Fruit fly (Drosophila melanogaster) whole organism, embryonic: ENCODE results near the gene ND-39.

ENCODE experiments used
- CG11247 ChIP-seq: fragments of 200-800 bp; sonication (Bioruptor generic); IDR thresholded peaks from 2 replicates; pipeline ENCODE4 v1.3.6; 2022; ENCODE audit warnings: missing biosample characterization, missing genetic modification characterization
- CG12236 ChIP-seq: fragments of 200-800 bp; sonication (Bioruptor generic); optimal IDR thresholded peaks from 2 replicates; lab custom pipeline; 2016; ENCODE audit warnings: missing biosample characterization, missing genetic modification characterization
- CG1233 ChIP-seq: fragments of 200-800 bp; sonication (Bioruptor generic); optimal IDR thresholded peaks from 4 replicates; lab custom pipeline; 2018; ENCODE audit warnings: missing biosample characterization, mild to moderate bottlenecking, missing genetic modification characterization
- CG12769 ChIP-seq: fragments of 200-800 bp; sonication (Bioruptor generic); optimal IDR thresholded peaks from 2 replicates; lab custom pipeline; 2019; ENCODE audit warnings: missing biosample characterization, mild to moderate bottlenecking, missing genetic modification characterization, moderate library complexity
- CG13775 ChIP-seq: fragments of 200-800 bp; sonication (Bioruptor generic); optimal IDR thresholded peaks from 3 replicates; lab custom pipeline; 2017; ENCODE audit warnings: missing biosample characterization, mild to moderate bottlenecking, missing genetic modification characterization
- CG15073 ChIP-seq: fragments of 200-800 bp; sonication (Bioruptor generic); optimal IDR thresholded peaks from 2 replicates; lab custom pipeline; 2016; ENCODE audit warnings: missing biosample characterization, missing genetic modification characterization
- CG15269 ChIP-seq: fragments of 200-800 bp; sonication (Bioruptor generic); optimal IDR thresholded peaks from 2 replicates; lab custom pipeline; 2018; ENCODE audit warnings: missing biosample characterization, mild to moderate bottlenecking, missing genetic modification characterization, moderate library complexity
- CG16863 ChIP-seq: fragments of 200-800 bp; sonication (Bioruptor generic); optimal IDR thresholded peaks from 3 replicates; lab custom pipeline; 2016; ENCODE audit warnings: missing biosample characterization, missing genetic modification characterization
- CG18619 ChIP-seq: fragments of 200-800 bp; sonication (Bioruptor generic); optimal IDR thresholded peaks from 3 replicates; lab custom pipeline; 2017; ENCODE audit warnings: missing biosample characterization, mild to moderate bottlenecking, missing genetic modification characterization
- CG2199 ChIP-seq: fragments of 200-800 bp; sonication (Bioruptor generic); IDR thresholded peaks from 3 replicates; pipeline ENCODE4 v1.3.6; 2022; ENCODE audit warnings: missing biosample characterization, missing genetic modification characterization
- CG2678 ChIP-seq: fragments of 200-800 bp; sonication (Bioruptor generic); optimal IDR thresholded peaks from 3 replicates; lab custom pipeline; 2019; ENCODE audit warnings: missing biosample characterization, mild to moderate bottlenecking, missing genetic modification characterization, moderate library complexity
- CG31365 ChIP-seq: fragments of 200-800 bp; sonication (Bioruptor generic); optimal IDR thresholded peaks from 2 replicates; lab custom pipeline; 2018; ENCODE audit warnings: missing biosample characterization, mild to moderate bottlenecking, missing genetic modification characterization
- CG4730 ChIP-seq: fragments of 200-800 bp; sonication (Bioruptor generic); IDR thresholded peaks from 2 replicates; pipeline ENCODE4 v1.3.6; 2022; ENCODE audit warnings: missing biosample characterization, missing genetic modification characterization
- CG7271 ChIP-seq: fragments of 200-800 bp; sonication (Bioruptor generic); optimal IDR thresholded peaks from 2 replicates; lab custom pipeline; 2018; ENCODE audit warnings: missing biosample characterization, mild to moderate bottlenecking, missing genetic modification characterization, moderate library complexity
- D ChIP-seq, 2 experiments: fragments of 200-800 bp in 1 of 2; fragments of >200 bp in 1 of 2; sonication (Bioruptor generic) in 1 of 2; optimal IDR thresholded peaks; 2 replicates in 1 of 2; 3 replicates in 1 of 2; lab custom pipeline; 2017; ENCODE audit warnings: mild to moderate bottlenecking in 1 of 2, missing biosample characterization in 1 of 2, missing genetic modification characterization in 1 of 2, missing genetic modification reagents in 1 of 2
- Dek ChIP-seq: fragments of 200-800 bp; sonication (Bioruptor generic); optimal IDR thresholded peaks from 3 replicates; lab custom pipeline; 2019; ENCODE audit warnings: missing biosample characterization, mild to moderate bottlenecking, missing genetic modification characterization, moderate library complexity
- E2f2 ChIP-seq: fragments of 200-800 bp; sonication (Bioruptor generic); IDR thresholded peaks from 2 replicates; pipeline ENCODE4 v1.3.6; 2022; ENCODE audit warnings: missing biosample characterization, missing genetic modification characterization
- Fer2 ChIP-seq: fragments of 200-800 bp; sonication (Bioruptor generic); optimal IDR thresholded peaks from 2 replicates; lab custom pipeline; 2018; ENCODE audit warnings: missing biosample characterization, mild to moderate bottlenecking, missing genetic modification characterization, moderate library complexity
- GATAe ChIP-seq: fragments of 200-800 bp; sonication (Bioruptor generic); conservative IDR thresholded peaks from 2 replicates; pipeline ENCODE4 v1.3.6; 2022; ENCODE audit warnings: missing biosample characterization, missing genetic modification characterization
- Gsc ChIP-seq: fragments of 200-800 bp; sonication (Bioruptor generic); IDR thresholded peaks from 2 replicates; pipeline ENCODE4 v1.3.6; 2022; ENCODE audit warnings: missing biosample characterization, missing genetic modification characterization
- H2.0 ChIP-seq: fragments of 200-800 bp; sonication (Bioruptor generic); IDR thresholded peaks from 2 replicates; pipeline ENCODE4 v1.3.6; 2022; ENCODE audit warnings: missing biosample characterization, missing genetic modification characterization
- Lim3 ChIP-seq: fragments of 200-800 bp; sonication (Bioruptor generic); IDR thresholded peaks from 2 replicates; pipeline ENCODE4 v1.3.6; 2022; ENCODE audit warnings: missing biosample characterization, missing genetic modification characterization
- Optix ChIP-seq: fragments of 200-800 bp; sonication (Bioruptor generic); IDR thresholded peaks from 3 replicates; pipeline ENCODE4 v1.3.6; 2022; ENCODE audit warnings: missing biosample characterization, missing genetic modification characterization
- Ptx1 ChIP-seq: fragments of 200-800 bp; sonication (Bioruptor generic); IDR thresholded peaks from 2 replicates; pipeline ENCODE4 v1.3.6; 2022; ENCODE audit warnings: missing biosample characterization, missing genetic modification characterization
- Side ChIP-seq: fragments of 200-800 bp; sonication (Bioruptor generic); optimal IDR thresholded peaks from 2 replicates; lab custom pipeline; 2016; ENCODE audit warnings: missing biosample characterization, missing genetic modification characterization
- Trl ChIP-seq, 3 experiments: fragments of >200 bp in 2 of 3; fragments of 200-800 bp in 1 of 3; sonication (Bioruptor generic) in 1 of 3; optimal IDR thresholded peaks; 2 replicates in 1 of 3; 3 replicates in 2 of 3; lab custom pipeline; 2016 to 2017; ENCODE audit warnings: missing biosample characterization in 1 of 3, missing genetic modification characterization in 1 of 3
- Xbp1 ChIP-seq: fragments of 200-800 bp; sonication (Bioruptor generic); optimal IDR thresholded peaks from 3 replicates; lab custom pipeline; 2016; ENCODE audit warnings: missing biosample characterization, mild to moderate bottlenecking, missing genetic modification characterization
- ac ChIP-seq: fragments of 200-800 bp; sonication (Bioruptor generic); optimal IDR thresholded peaks from 3 replicates; lab custom pipeline; 2017; ENCODE audit warnings: missing biosample characterization, mild to moderate bottlenecking, missing genetic modification characterization
- amos ChIP-seq: fragments of 200-800 bp; sonication (Bioruptor generic); IDR thresholded peaks from 2 replicates; pipeline ENCODE4 v1.3.6; 2022; ENCODE audit warnings: missing biosample characterization, missing genetic modification characterization; ENCODE audit not compliant: partially characterized antibody
- aop ChIP-seq: fragments of 200-800 bp; sonication (Bioruptor generic); IDR thresholded peaks from 2 replicates; pipeline ENCODE4 v1.3.6; 2022; ENCODE audit warnings: missing biosample characterization, missing genetic modification characterization
- az2 ChIP-seq: fragments of 200-800 bp; sonication (Bioruptor generic); optimal IDR thresholded peaks from 3 replicates; lab custom pipeline; 2016; ENCODE audit warnings: missing biosample characterization, missing genetic modification characterization
- cas ChIP-seq: fragments of 200-800 bp; sonication (Bioruptor generic); IDR thresholded peaks from 2 replicates; pipeline ENCODE4 v1.3.6; 2022; ENCODE audit warnings: missing biosample characterization, missing genetic modification characterization
- ci ChIP-seq: fragments of 200-800 bp; sonication (Bioruptor generic); IDR thresholded peaks from 3 replicates; pipeline ENCODE4 v1.3.6; 2022; ENCODE audit warnings: missing biosample characterization, missing genetic modification characterization
- croc ChIP-seq: fragments of 200-800 bp; sonication (Bioruptor generic); conservative IDR thresholded peaks from 3 replicates; pipeline ENCODE4 v1.3.6; 2022; ENCODE audit warnings: missing biosample characterization, missing genetic modification characterization
- dpn ChIP-seq, 2 experiments: fragments of 200-800 bp; sonication (Bioruptor generic); optimal IDR thresholded peaks; 3 replicates each; lab custom pipeline; 2016; ENCODE audit warnings: missing biosample characterization in 2 of 2, missing genetic modification characterization in 2 of 2
- fd64A ChIP-seq: fragments of 200-800 bp; sonication (Bioruptor generic); optimal IDR thresholded peaks from 3 replicates; lab custom pipeline; 2018; ENCODE audit warnings: missing biosample characterization, mild to moderate bottlenecking, missing genetic modification characterization
- ftz-f1 ChIP-seq: fragments of 200-800 bp; sonication (Bioruptor generic); optimal IDR thresholded peaks from 2 replicates; lab custom pipeline; 2016; ENCODE audit warnings: missing biosample characterization, missing genetic modification characterization
- gfzf ChIP-seq: fragments of 200-800 bp; sonication (Bioruptor generic); optimal IDR thresholded peaks from 2 replicates; lab custom pipeline; 2016; ENCODE audit warnings: missing biosample characterization, mild to moderate bottlenecking, missing genetic modification characterization, moderate library complexity
- jing ChIP-seq: fragments of 200-800 bp; sonication (Bioruptor generic); optimal IDR thresholded peaks from 2 replicates; lab custom pipeline; 2018; ENCODE audit warnings: missing biosample characterization, mild to moderate bottlenecking, missing genetic modification characterization
- lola ChIP-seq, 3 experiments: fragments of >200 bp in 2 of 3; fragments of 200-800 bp in 1 of 3; sonication (Bioruptor generic) in 1 of 3; optimal IDR thresholded peaks; 2 replicates each; lab custom pipeline; 2017 to 2019; ENCODE audit warnings: missing biosample characterization in 3 of 3, missing genetic modification characterization in 3 of 3, mild to moderate bottlenecking in 1 of 3, moderate library complexity in 1 of 3
- mirr ChIP-seq: fragments of 200-800 bp; sonication (Bioruptor generic); optimal IDR thresholded peaks from 3 replicates; lab custom pipeline; 2018; ENCODE audit warnings: missing biosample characterization, mild to moderate bottlenecking, missing genetic modification characterization
- pho ChIP-seq: fragments of 200-800 bp; sonication (Bioruptor generic); optimal IDR thresholded peaks from 2 replicates; lab custom pipeline; 2016; ENCODE audit warnings: missing biosample characterization, missing genetic modification characterization
- pum ChIP-seq: fragments of 200-800 bp; sonication (Bioruptor generic); optimal IDR thresholded peaks from 2 replicates; lab custom pipeline; 2016; ENCODE audit warnings: missing biosample characterization, missing genetic modification characterization
- rib ChIP-seq: fragments of 200-800 bp; sonication (Bioruptor generic); IDR thresholded peaks from 2 replicates; pipeline ENCODE4 v1.3.6; 2022; ENCODE audit warnings: missing biosample characterization, missing genetic modification characterization
- scrt ChIP-seq: fragments of 200-800 bp; sonication (Bioruptor generic); optimal IDR thresholded peaks from 2 replicates; lab custom pipeline; 2018; ENCODE audit warnings: missing biosample characterization, mild to moderate bottlenecking, missing genetic modification characterization, moderate library complexity
- sug ChIP-seq: fragments of 200-800 bp; optimal IDR thresholded peaks from 2 replicates; lab custom pipeline; 2019; ENCODE audit warnings: missing biosample characterization, mild to moderate bottlenecking, missing genetic modification characterization, moderate library complexity
- wek ChIP-seq: fragments of 200-800 bp; sonication (Bioruptor generic); optimal IDR thresholded peaks from 3 replicates; lab custom pipeline; 2018; ENCODE audit warnings: missing biosample characterization, mild to moderate bottlenecking, missing genetic modification characterization, moderate library complexity
- wor ChIP-seq: fragments of 200-800 bp; sonication (Bioruptor generic); IDR thresholded peaks from 2 replicates; pipeline ENCODE4 v1.3.6; 2022; ENCODE audit warnings: missing biosample characterization, missing genetic modification characterization

Gene ND-39

DNA sequence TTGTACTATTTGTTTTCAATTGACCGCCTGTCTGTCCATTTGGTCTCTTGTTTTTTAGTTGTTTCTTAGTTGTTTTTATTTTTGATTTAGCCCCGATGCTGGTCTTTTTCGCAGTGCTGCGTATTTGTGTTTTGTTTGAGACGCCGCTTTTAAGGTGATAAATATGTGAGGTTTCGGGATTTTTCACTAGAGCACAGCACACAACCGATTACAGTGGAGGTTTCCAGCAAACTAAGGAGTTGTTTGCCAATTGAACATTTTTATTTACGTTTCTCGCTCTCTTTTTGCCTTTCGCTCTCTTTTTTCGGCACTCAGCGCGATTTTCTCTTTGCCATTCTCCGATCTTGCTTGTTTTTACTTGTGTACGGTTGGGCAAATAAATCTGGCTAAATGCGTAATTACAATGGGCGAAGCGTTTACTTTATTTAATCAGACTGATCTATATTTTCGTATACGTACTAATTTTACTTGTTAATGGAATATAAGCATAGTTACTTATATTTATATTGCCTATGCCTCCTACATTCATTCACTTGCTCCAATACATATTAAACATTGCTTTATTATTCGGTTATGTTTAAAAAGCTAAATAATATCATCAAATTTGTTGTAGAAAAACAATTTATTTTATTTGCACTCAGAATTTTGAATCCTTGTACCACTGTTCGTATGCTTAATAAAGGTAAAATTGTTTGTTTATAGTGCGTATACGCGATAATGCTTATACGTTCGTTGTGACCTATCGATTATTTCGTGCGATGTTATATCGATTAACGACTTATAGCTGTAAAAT, 48.5 kb downstream of the ND-39 start, which contains the start of gene Rcd2 (continued):
- TF ChIP-seq amos (peak; percentile 94; the same call in 1 of the 2 replicates), cas (GFP tag; lab: Robert Waterston, UW) (peak; percentile 68), CG4730 (peak; percentile 50; the same call in 1 of the 2 replicates), CG13775 (GFP tag; lab: Kevin White, UChicago) (peak; percentile 69), Dek (tag; lab: Kevin White, UChicago) (peak; percentile 94), D (optimal IDR thresholded peaks at IDR 0.05; lab: Kevin White, UChicago) (no peak), D (GFP tag; optimal IDR thresholded peaks at IDR 0.05; lab: Kevin White, UChicago) (peak; percentile 15), Lim3 (GFP tag; lab: Robert Waterston, UW) (no peak), Optix (GFP tag; lab: Robert Waterston, UW) (no peak), Gsc (no peak), ci (peak; percentile 51; the same call in 2 of the 3 replicates), lola (GFP tag; optimal IDR thresholded peaks at IDR 0.05; lab: Kevin White, UChicago) (peak in 1 of 3 experiments; percentile 17), E2f2 (no peak), Trl (optimal IDR thresholded peaks at IDR 0.05; lab: Kevin White, UChicago) (peak; percentile 62 to 94), Trl (GFP tag; optimal IDR thresholded peaks at IDR 0.05; lab: Kevin White, UChicago) (peak; percentile 36), jing (GFP tag; lab: Kevin White, UChicago) (peak; percentile 29), croc (GFP tag; lab: Robert Waterston, UW) (no peak), ftz-f1 (GFP tag; lab: Kevin White, UChicago) (no peak), dpn (GFP tag; optimal IDR thresholded peaks at IDR 0.05; lab: Kevin White, UChicago) (peak; percentile 28 to 65), CG12769 (peak; percentile 84), CG15269 (peak; percentile 91), Xbp1 (GFP tag; lab: Kevin White, UChicago) (peak; percentile 51), H2.0 (GFP tag; lab: Robert Waterston, UW) (peak; percentile 64), az2 (GFP tag; lab: Kevin White, UChicago) (peak; percentile 38), CG1233 (GFP tag; lab: Kevin White, UChicago) (peak; percentile 87), CG2678 (tag; lab: Kevin White, UChicago) (peak; percentile 94), sug (tag; lab: Kevin White, UChicago) (peak; percentile 90), CG15073 (GFP tag; lab: Kevin White, UChicago) (no peak), ac (GFP tag; lab: Kevin White, UChicago) (peak; percentile 33), gfzf (GFP tag; lab: Kevin White, UChicago) (no peak), pho (GFP tag; lab: Kevin White, UChicago) (peak; percentile 78), aop (GFP tag; lab: Robert Waterston, UW) (no peak), CG11247 (peak; percentile 66; the same call in 1 of the 2 replicates), Ptx1 (GFP tag; lab: Robert Waterston, UW) (peak; percentile 82), CG7271 (tag; lab: Kevin White, UChicago) (peak; percentile 58), CG2199 (GFP tag; lab: Robert Waterston, UW) (no peak), fd64A (GFP tag; lab: Kevin White, UChicago) (no peak), pum (GFP tag; lab: Kevin White, UChicago) (peak; percentile 41), GATAe (GFP tag; lab: Robert Waterston, UW) (no peak), scrt (GFP tag; lab: Kevin White, UChicago) (peak; percentile 83), mirr (GFP tag; lab: Kevin White, UChicago) (peak; percentile 77), CG18619 (GFP tag; lab: Kevin White, UChicago) (peak; percentile 80), CG16863 (no peak), CG12236 (GFP tag; lab: Kevin White, UChicago) (no peak), CG31365 (peak; percentile 28), rib (GFP tag; lab: Robert Waterston, UW) (no peak; the same call in none of the 2 replicates), Fer2 (tag; lab: Kevin White, UChicago) (peak; percentile 83), wor (GFP tag; lab: Robert Waterston, UW) (no peak), Side (GFP tag; lab: Kevin White, UChicago) (no peak), wek (GFP tag; lab: Kevin White, UChicago) (peak; percentile 37)
